Worm (Caenorhabditis elegans): ENCODE results near the gene ZK285.2.

- TF ChIP-seq snpc-4 (tag; optimal IDR thresholded peaks at IDR 0.05) (no peak), ceh-63 (GFP tag; optimal IDR thresholded peaks at IDR 0.05) (no peak), dpl-1 (GFP tag; optimal IDR thresholded peaks at IDR 0.05) (no peak), tbx-2 (tag; optimal IDR thresholded peaks at IDR 0.05) (no peak), pqm-1 (tag; optimal IDR thresholded peaks at IDR 0.05) (no peak), skn-1 (tag; optimal IDR thresholded peaks at IDR 0.05) (no peak), unc-130 (tag; optimal IDR thresholded peaks at IDR 0.05) (no peak)
These were observed 16.1 kb downstream of the ZK285.2 start, which contains the start of gene F14H3.14 for ce11 chrV:16062788-16063187.
